Fruit fly (Drosophila melanogaster): ENCODE results near the gene step.

step gene

DNA sequence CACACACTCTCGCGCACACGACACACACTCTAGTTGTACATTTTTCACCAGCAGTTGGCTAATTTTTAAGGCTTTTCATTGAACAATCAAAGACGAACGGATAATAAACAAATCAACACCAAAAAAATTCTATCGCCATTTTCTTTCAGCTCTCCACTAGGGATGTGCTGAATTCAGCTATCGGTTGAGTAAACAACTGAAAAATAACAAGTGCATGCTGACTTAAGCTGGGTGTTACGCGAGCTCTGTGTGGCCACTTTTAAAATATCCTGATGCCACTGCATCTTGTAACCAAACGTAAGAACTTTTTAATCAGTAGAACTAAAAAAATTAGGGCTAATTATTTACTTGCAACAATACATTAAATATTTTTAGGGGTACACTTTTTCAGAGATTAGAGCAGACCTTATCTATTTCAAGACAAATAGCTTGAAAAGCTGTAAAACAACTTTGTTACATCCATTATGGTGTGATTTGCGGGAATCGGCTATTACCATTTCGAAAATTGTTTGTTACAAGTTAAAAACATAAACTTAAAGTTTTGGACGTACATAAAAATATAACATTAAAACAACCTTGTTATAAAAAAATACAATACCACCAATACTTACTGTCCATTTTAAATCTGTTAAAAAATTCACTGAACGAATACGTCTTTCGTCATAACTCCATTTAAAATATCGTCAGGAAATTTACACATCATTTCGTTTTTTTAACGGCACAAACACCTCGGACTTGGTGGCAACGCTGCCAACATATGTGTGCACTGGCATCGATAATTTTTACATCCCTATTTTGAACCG lies at the start of gene step, which contains the start of gene CG1416 (continued):
- TF ChIP-seq CG6683 (GFP tag; optimal IDR thresholded peaks at IDR 0.05) (no peak), H2.0 (GFP tag; IDR thresholded peaks at IDR 0.05) (peak; percentile 38; the same call in 1 of the 2 replicates), CG2129 (GFP tag; IDR thresholded peaks at IDR 0.05; ENCODE audit: partially characterized antibody) (0 out of 2 replicates have a peak, but pooled peaks have one; percentile 26), fu2 (GFP tag; optimal IDR thresholded peaks at IDR 0.05) (peak; percentile 35), Pdp1 (GFP tag; optimal IDR thresholded peaks at IDR 0.05) (peak; percentile 44 to 63), CG7745 (tag; optimal IDR thresholded peaks at IDR 0.05) (no peak), CG4854 (GFP tag; optimal IDR thresholded peaks at IDR 0.05) (no peak), kah (GFP tag; optimal IDR thresholded peaks at IDR 0.05) (no peak), pan (optimal IDR thresholded peaks at IDR 0.05) (no peak), pan (GFP tag; optimal IDR thresholded peaks at IDR 0.05 in 1 of 2, IDR thresholded peaks at IDR 0.05 in 1 of 2) (peak in 1 of 2 experiments; percentile 54), Gug (GFP tag; IDR thresholded peaks at IDR 0.05) (peak; percentile 77), prd (optimal IDR thresholded peaks at IDR 0.05) (no peak), prd (GFP tag; IDR thresholded peaks at IDR 0.05) (peak; percentile 75), otp (GFP tag; IDR thresholded peaks at IDR 0.05) (no peak), CG13775 (GFP tag; optimal IDR thresholded peaks at IDR 0.05) (peak; percentile 80), insv (GFP tag; optimal IDR thresholded peaks at IDR 0.05) (no peak), H15 (GFP tag; IDR thresholded peaks at IDR 0.05) (no peak; the same call in 2 of the 3 replicates), CG4282 (GFP tag; optimal IDR thresholded peaks at IDR 0.05) (peak; percentile 27), sisA (GFP tag; IDR thresholded peaks at IDR 0.05) (no peak; the same call in 1 of the 2 replicates), luna (GFP tag; optimal IDR thresholded peaks at IDR 0.05) (peak; percentile 22), lbe (GFP tag; optimal IDR thresholded peaks at IDR 0.05) (no peak), Poxn (GFP tag; IDR thresholded peaks at IDR 0.05) (no peak), Jarid2 (GFP tag; optimal IDR thresholded peaks at IDR 0.05) (no peak), pb (GFP tag; optimal IDR thresholded peaks at IDR 0.05) (peak; percentile 36), CG10321 (GFP tag; IDR thresholded peaks at IDR 0.05) (no peak), ara (GFP tag; IDR thresholded peaks at IDR 0.05) (no peak), CG1647 (GFP tag; optimal IDR thresholded peaks at IDR 0.05) (peak; percentile 15), vfl (GFP tag; optimal IDR thresholded peaks at IDR 0.05) (no peak), trh (GFP tag; optimal IDR thresholded peaks at IDR 0.05) (no peak), CG6765 (GFP tag; optimal IDR thresholded peaks at IDR 0.05) (no peak), NFAT (GFP tag; IDR thresholded peaks at IDR 0.05) (no peak; the same call in 1 of the 2 replicates), en (GFP tag; optimal IDR thresholded peaks at IDR 0.05) (no peak), CG1602 (GFP tag; optimal IDR thresholded peaks at IDR 0.05) (peak; percentile 47), Dref (GFP tag; IDR thresholded peaks at IDR 0.05) (no peak; the same call in 1 of the 2 replicates), CG5180 (GFP tag; optimal IDR thresholded peaks at IDR 0.05) (no peak), sqz (GFP tag; optimal IDR thresholded peaks at IDR 0.05) (peak; percentile 60), zf30C (GFP tag; optimal IDR thresholded peaks at IDR 0.05) (no peak), kni (GFP tag; optimal IDR thresholded peaks at IDR 0.05) (no peak), NC2α (GFP tag; optimal IDR thresholded peaks at IDR 0.05) (no peak), Vsx1 (GFP tag; optimal IDR thresholded peaks at IDR 0.05) (no peak), peb (GFP tag; IDR thresholded peaks at IDR 0.05) (no peak), NfI (GFP tag; optimal IDR thresholded peaks at IDR 0.05) (peak; percentile 51), jigr1 (GFP tag; IDR thresholded peaks at IDR 0.05) (no peak; the same call in 2 of the 3 replicates), mirr (GFP tag; optimal IDR thresholded peaks at IDR 0.05) (no peak), CG7928 (GFP tag; optimal IDR thresholded peaks at IDR 0.05) (no peak), gem (tag; optimal IDR thresholded peaks at IDR 0.05) (peak; percentile 65), emc (GFP tag; optimal IDR thresholded peaks at IDR 0.05) (no peak), CoRest (tag; optimal IDR thresholded peaks at IDR 0.05) (peak; percentile 82), CG1792 (GFP tag; optimal IDR thresholded peaks at IDR 0.05) (peak; percentile 23), Drgx (GFP tag; IDR thresholded peaks at IDR 0.05) (no peak)
